Fruit fly (Drosophila melanogaster): ENCODE results near the gene CG6683.

The CG6683 gene

DNA sequence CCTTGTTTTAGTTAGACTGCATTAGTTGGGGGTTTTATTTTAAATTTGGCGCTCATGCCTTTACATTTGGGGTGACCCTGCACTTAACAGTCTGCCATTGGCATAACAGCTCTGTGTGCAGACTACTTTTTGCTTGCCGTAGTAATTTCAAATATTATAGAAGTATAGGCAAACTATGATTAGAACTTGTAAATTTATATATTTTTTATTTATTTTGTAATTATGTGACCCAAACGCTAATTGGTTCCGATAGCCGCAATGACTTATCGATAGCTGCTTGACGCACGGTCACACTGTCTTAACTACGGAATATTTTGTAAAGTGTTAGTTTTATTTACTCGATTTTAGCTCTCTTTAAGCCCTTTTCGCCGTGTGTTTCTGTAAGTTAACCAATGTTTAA lies 30.0 kb upstream of the CG6683 start, which contains the start of gene rhea (continued):
- TF ChIP-seq sna (GFP tag; IDR thresholded peaks at IDR 0.05; ENCODE audit: partially characterized antibody) (peak; percentile 67; the same call in 1 of the 2 replicates), B-H2 (GFP tag; optimal IDR thresholded peaks at IDR 0.05) (peak; percentile 11), Blimp-1 (GFP tag; optimal IDR thresholded peaks at IDR 0.05) (no peak), sc (optimal IDR thresholded peaks at IDR 0.05) (no peak), sc (GFP tag; optimal IDR thresholded peaks at IDR 0.05) (no peak), wek (GFP tag; optimal IDR thresholded peaks at IDR 0.05) (no peak), CG11723 (GFP tag; optimal IDR thresholded peaks at IDR 0.05) (no peak), Max (GFP tag; optimal IDR thresholded peaks at IDR 0.05) (no peak), caup (GFP tag; optimal IDR thresholded peaks at IDR 0.05; ENCODE audit: severe bottlenecking) (no peak), CG30431 (GFP tag; optimal IDR thresholded peaks at IDR 0.05) (no peak), CG12391 (tag; optimal IDR thresholded peaks at IDR 0.05) (peak; percentile 65), CG2116 (GFP tag; optimal IDR thresholded peaks at IDR 0.05) (peak; percentile 80), CG3995 (GFP tag; optimal IDR thresholded peaks at IDR 0.05) (peak; percentile 82), zen (tag; optimal IDR thresholded peaks at IDR 0.05) (peak; percentile 65), CG3847 (GFP tag; IDR thresholded peaks at IDR 0.05) (no peak), danr (GFP tag; IDR thresholded peaks at IDR 0.05) (no peak), CG2202 (tag; optimal IDR thresholded peaks at IDR 0.05) (no peak), CG10209 (GFP tag; optimal IDR thresholded peaks at IDR 0.05) (no peak), tll (GFP tag; optimal IDR thresholded peaks at IDR 0.05) (no peak), cg (GFP tag; optimal IDR thresholded peaks at IDR 0.05) (no peak), usp (GFP tag; optimal IDR thresholded peaks at IDR 0.05) (no peak), CG34376 (GFP tag; optimal IDR thresholded peaks at IDR 0.05) (no peak), D19A (tag; optimal IDR thresholded peaks at IDR 0.05) (peak; percentile 3), Rx (GFP tag; IDR thresholded peaks at IDR 0.05) (no peak), Dref (GFP tag; IDR thresholded peaks at IDR 0.05) (peak; percentile 77), CG12769 (tag; optimal IDR thresholded peaks at IDR 0.05) (no peak), HHEX (GFP tag; optimal IDR thresholded peaks at IDR 0.05) (no peak), dati (GFP tag; IDR thresholded peaks at IDR 0.05) (no peak), unc-4 (GFP tag; IDR thresholded peaks at IDR 0.05; ENCODE audit: partially characterized antibody) (peak; percentile 87), CG1529 (GFP tag; optimal IDR thresholded peaks at IDR 0.05) (no peak), esg (GFP tag; conservative IDR thresholded peaks at IDR 0.05) (no peak), sug (tag; optimal IDR thresholded peaks at IDR 0.05) (no peak), Lhr (GFP tag; optimal IDR thresholded peaks at IDR 0.05) (no peak), dimm (GFP tag; IDR thresholded peaks at IDR 0.05) (no peak), pfk (GFP tag; optimal IDR thresholded peaks at IDR 0.05) (no peak), Ada2b (GFP tag; IDR thresholded peaks at IDR 0.05) (no peak), ssp (GFP tag; IDR thresholded peaks at IDR 0.05) (no peak), Xbp1 (GFP tag; optimal IDR thresholded peaks at IDR 0.05) (no peak), jigr1 (GFP tag; IDR thresholded peaks at IDR 0.05) (no peak), CG6254 (GFP tag; optimal IDR thresholded peaks at IDR 0.05) (no peak), CG8944 (GFP tag; optimal IDR thresholded peaks at IDR 0.05) (no peak), salm (tag; optimal IDR thresholded peaks at IDR 0.05) (no peak), chif (GFP tag; optimal IDR thresholded peaks at IDR 0.05) (no peak), CG15601 (tag; optimal IDR thresholded peaks at IDR 0.05) (peak; percentile 48), zf30C (GFP tag; optimal IDR thresholded peaks at IDR 0.05) (no peak), luna (GFP tag; optimal IDR thresholded peaks at IDR 0.05) (no peak), CG9932 (GFP tag; IDR thresholded peaks at IDR 0.05) (no peak), CG4707 (GFP tag; optimal IDR thresholded peaks at IDR 0.05) (no peak), stwl (tag; optimal IDR thresholded peaks at IDR 0.05) (peak; percentile 53), ara (GFP tag; IDR thresholded peaks at IDR 0.05) (no peak), Oaz (GFP tag; IDR thresholded peaks at IDR 0.05) (no peak)
